Worm (Caenorhabditis elegans): ENCODE data around the gene B0304.4.

DNA sequence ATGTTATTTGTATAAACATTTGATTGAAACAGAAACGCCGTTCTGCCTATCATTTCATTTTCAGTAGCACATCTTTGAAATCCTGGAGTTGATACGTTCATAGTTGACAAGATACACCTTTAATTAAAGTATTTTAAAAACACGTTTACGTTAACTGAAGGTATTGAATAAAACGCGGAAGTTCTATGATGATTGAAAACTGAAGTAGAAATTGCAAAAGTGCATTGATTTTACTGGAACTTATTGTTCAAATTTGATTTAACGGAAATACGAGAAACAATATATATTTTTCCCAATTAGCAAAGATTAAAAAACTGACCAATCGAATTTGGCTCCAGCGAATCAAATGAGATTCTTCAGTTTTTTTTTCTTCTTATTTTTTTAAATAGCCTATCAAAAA is 20.5 kb upstream of the B0304.4 start, which contains the start of gene sra-34:
- no peak for TF ChIP-seq ama-1 (optimal IDR thresholded peaks at IDR 0.05)
- no peak for TF ChIP-seq F13C5.2 (tag; optimal IDR thresholded peaks at IDR 0.05)
- TF ChIP-seq tbx-37 (GFP tag; conservative IDR thresholded peaks at IDR 0.05) = no peak
- no peak for TF ChIP-seq tra-4 (tag; optimal IDR thresholded peaks at IDR 0.05)
- TF ChIP-seq scrt-1 (GFP tag; IDR thresholded peaks at IDR 0.05) = no peak
- TF ChIP-seq sea-1 (GFP tag; conservative IDR thresholded peaks at IDR 0.05) = no peak
- no peak for TF ChIP-seq flt-1 (GFP tag; IDR thresholded peaks at IDR 0.05)
- TF ChIP-seq tbx-11 (GFP tag; IDR thresholded peaks at IDR 0.05) = no peak
- no peak for TF ChIP-seq pes-1 (GFP tag; IDR thresholded peaks at IDR 0.05)
- no peak for TF ChIP-seq hmbx-1 (tag; optimal IDR thresholded peaks at IDR 0.05)
- no peak for TF ChIP-seq B0310.2 (tag; optimal IDR thresholded peaks at IDR 0.05)
- TF ChIP-seq ceh-36 (tag; optimal IDR thresholded peaks at IDR 0.05) = no peak
- no peak for TF ChIP-seq ets-7 (tag; optimal IDR thresholded peaks at IDR 0.05)
